Fruit fly (Drosophila melanogaster) whole organism, embryonic: ENCODE measurements around the gene Mst98Cb.

Experiments
- Asciz ChIP-seq: fragments of 200-800 bp; sonication (Bioruptor generic); optimal IDR thresholded peaks from 2 replicates; lab custom pipeline; 2017; ENCODE audit warnings: missing biosample characterization, mild to moderate bottlenecking, missing genetic modification characterization, missing genetic modification reagents
- CG13296 ChIP-seq: fragments of 200-800 bp; sonication (Bioruptor generic); optimal IDR thresholded peaks from 3 replicates; lab custom pipeline; 2018; ENCODE audit warnings: missing biosample characterization, mild to moderate bottlenecking, missing genetic modification characterization
- CG14710 ChIP-seq: fragments of 200-800 bp; sonication (Bioruptor generic); optimal IDR thresholded peaks from 3 replicates; lab custom pipeline; 2019; ENCODE audit warnings: missing biosample characterization, mild to moderate bottlenecking, missing genetic modification characterization, moderate library complexity
- CG17328 ChIP-seq: fragments of 200-800 bp; sonication (Bioruptor generic); IDR thresholded peaks from 2 replicates; pipeline ENCODE4 v1.3.6; 2022; ENCODE audit warnings: missing biosample characterization, missing genetic modification characterization
- CG17912 ChIP-seq: fragments of 200-800 bp; sonication (Bioruptor generic); optimal IDR thresholded peaks from 2 replicates; lab custom pipeline; 2018; ENCODE audit warnings: missing biosample characterization, mild to moderate bottlenecking, missing genetic modification characterization
- CG1792 ChIP-seq: fragments of 200-800 bp; sonication (Bioruptor generic); optimal IDR thresholded peaks from 2 replicates; lab custom pipeline; 2016; ENCODE audit warnings: missing biosample characterization, missing genetic modification characterization
- CG2678 ChIP-seq: fragments of 200-800 bp; sonication (Bioruptor generic); optimal IDR thresholded peaks from 3 replicates; lab custom pipeline; 2019; ENCODE audit warnings: missing biosample characterization, mild to moderate bottlenecking, missing genetic modification characterization, moderate library complexity
- CG3281 ChIP-seq: fragments of 200-800 bp; sonication (Bioruptor generic); optimal IDR thresholded peaks from 3 replicates; lab custom pipeline; 2017; ENCODE audit warnings: missing biosample characterization, mild to moderate bottlenecking, missing genetic modification characterization
- CG34376 ChIP-seq: fragments of 200-800 bp; sonication (Bioruptor generic); optimal IDR thresholded peaks from 2 replicates; lab custom pipeline; 2018; ENCODE audit warnings: missing biosample characterization, mild to moderate bottlenecking, missing genetic modification characterization
- CG4282 ChIP-seq: fragments of 200-800 bp; sonication (Bioruptor generic); optimal IDR thresholded peaks from 2 replicates; lab custom pipeline; 2016; ENCODE audit warnings: missing biosample characterization, missing genetic modification characterization
- CG4360 ChIP-seq: fragments of 200-800 bp; sonication (Bioruptor generic); IDR thresholded peaks from 2 replicates; pipeline ENCODE4 v1.3.6; 2022; ENCODE audit warnings: missing biosample characterization, missing genetic modification characterization
- CG4854 ChIP-seq: fragments of 200-800 bp; sonication (Bioruptor generic); optimal IDR thresholded peaks from 2 replicates; lab custom pipeline; 2016; ENCODE audit warnings: missing biosample characterization, missing genetic modification characterization, inconsistent platforms
- CG6689 ChIP-seq: fragments of 200-800 bp; sonication (Bioruptor generic); IDR thresholded peaks from 2 replicates; pipeline ENCODE4 v1.3.6; 2022; ENCODE audit warnings: missing biosample characterization, missing genetic modification characterization
- CG6813 ChIP-seq: fragments of 200-800 bp; sonication (Bioruptor generic); optimal IDR thresholded peaks from 2 replicates; lab custom pipeline; 2017; ENCODE audit warnings: missing biosample characterization, missing genetic modification characterization, mild to moderate bottlenecking, moderate library complexity, missing genetic modification reagents
- Camta ChIP-seq: fragments of 200-800 bp; sonication (Bioruptor generic); optimal IDR thresholded peaks from 2 replicates; lab custom pipeline; 2016; ENCODE audit warnings: missing biosample characterization, missing genetic modification characterization
- Dfd ChIP-seq, 2 experiments: fragments of >200 bp; optimal IDR thresholded peaks; 2 replicates each; lab custom pipeline; 2017; ENCODE audit warnings: missing biosample characterization in 2 of 2, missing genetic modification characterization in 2 of 2
- H15 ChIP-seq: fragments of 200-800 bp; sonication (Bioruptor generic); IDR thresholded peaks from 3 replicates; pipeline ENCODE4 v1.3.6; 2022; ENCODE audit warnings: missing biosample characterization, missing genetic modification characterization
- Hr39 ChIP-seq: fragments of >200 bp; optimal IDR thresholded peaks from 2 replicates; lab custom pipeline; 2017
- Lpt ChIP-seq: fragments of >200 bp; optimal IDR thresholded peaks from 2 replicates; lab custom pipeline; 2018; ENCODE audit warnings: missing biosample characterization, missing genetic modification characterization
- NfI ChIP-seq: fragments of 200-800 bp; sonication (Bioruptor generic); optimal IDR thresholded peaks from 3 replicates; lab custom pipeline; 2018; ENCODE audit warnings: missing biosample characterization, mild to moderate bottlenecking, missing genetic modification characterization, moderate library complexity
- Rfx ChIP-seq: fragments of 200-800 bp; sonication (Bioruptor generic); IDR thresholded peaks from 2 replicates; pipeline ENCODE4 v1.3.6; 2022; ENCODE audit warnings: missing biosample characterization, missing genetic modification characterization
- Sry-β ChIP-seq: fragments of 200-800 bp; sonication (Bioruptor generic); optimal IDR thresholded peaks from 2 replicates; lab custom pipeline; 2018; ENCODE audit warnings: missing biosample characterization, mild to moderate bottlenecking, missing genetic modification characterization, moderate library complexity
- Sry-δ ChIP-seq: fragments of 200-800 bp; sonication (Bioruptor generic); optimal IDR thresholded peaks from 2 replicates; lab custom pipeline; 2016; ENCODE audit warnings: missing biosample characterization, missing genetic modification characterization
- Usf ChIP-seq: fragments of 200-800 bp; sonication (Bioruptor generic); optimal IDR thresholded peaks from 2 replicates; lab custom pipeline; 2017; ENCODE audit warnings: missing genotype, missing biosample characterization, missing genetic modification characterization
- ac ChIP-seq: fragments of 200-800 bp; sonication (Bioruptor generic); optimal IDR thresholded peaks from 3 replicates; lab custom pipeline; 2017; ENCODE audit warnings: missing biosample characterization, mild to moderate bottlenecking, missing genetic modification characterization
- ap ChIP-seq: fragments of 200-800 bp; sonication (Bioruptor generic); IDR thresholded peaks from 2 replicates; pipeline ENCODE4 v1.3.6; 2022; ENCODE audit warnings: missing biosample characterization, missing genetic modification characterization
- crol ChIP-seq: fragments of 200-800 bp; sonication (Bioruptor generic); IDR thresholded peaks from 2 replicates; pipeline ENCODE4 v1.3.6; 2022; ENCODE audit warnings: missing biosample characterization, missing genetic modification characterization
- crp ChIP-seq, 2 experiments: fragments of 200-800 bp; sonication (Bioruptor generic); optimal IDR thresholded peaks; 2 replicates in 1 of 2; 3 replicates in 1 of 2; lab custom pipeline; 2017; ENCODE audit warnings: missing biosample characterization in 2 of 2, missing genetic modification characterization in 2 of 2, mild to moderate bottlenecking in 1 of 2, moderate library complexity in 1 of 2
- dimm ChIP-seq: fragments of 200-800 bp; sonication (Bioruptor generic); IDR thresholded peaks from 2 replicates; pipeline ENCODE4 v1.3.6; 2022; ENCODE audit warnings: missing biosample characterization, missing genetic modification characterization
- emc ChIP-seq: fragments of 200-800 bp; sonication (Bioruptor generic); optimal IDR thresholded peaks from 2 replicates; lab custom pipeline; 2016; ENCODE audit warnings: missing biosample characterization, missing genetic modification characterization
- jumu ChIP-seq: fragments of 200-800 bp; sonication (Bioruptor generic); optimal IDR thresholded peaks from 3 replicates; lab custom pipeline; 2016; ENCODE audit warnings: missing biosample characterization, missing genetic modification characterization
- maf-S ChIP-seq: fragments of 200-800 bp; sonication (Bioruptor generic); optimal IDR thresholded peaks from 2 replicates; lab custom pipeline; 2016; ENCODE audit warnings: missing biosample characterization, missing genetic modification characterization
- odd ChIP-seq: fragments of 200-800 bp; sonication (Bioruptor generic); optimal IDR thresholded peaks from 2 replicates; lab custom pipeline; 2017; ENCODE audit warnings: missing biosample characterization, mild to moderate bottlenecking, missing genetic modification characterization
- org-1 ChIP-seq: fragments of 200-800 bp; sonication (Bioruptor generic); optimal IDR thresholded peaks from 2 replicates; lab custom pipeline; 2017; ENCODE audit warnings: missing biosample characterization, missing genetic modification characterization
- pfk ChIP-seq: fragments of 200-800 bp; sonication (Bioruptor generic); optimal IDR thresholded peaks from 2 replicates; lab custom pipeline; 2018; ENCODE audit warnings: missing biosample characterization, mild to moderate bottlenecking, missing genetic modification characterization, moderate library complexity
- pum ChIP-seq: fragments of 200-800 bp; sonication (Bioruptor generic); optimal IDR thresholded peaks from 2 replicates; lab custom pipeline; 2016; ENCODE audit warnings: missing biosample characterization, missing genetic modification characterization
- salm ChIP-seq: fragments of 200-800 bp; sonication (Bioruptor generic); optimal IDR thresholded peaks from 2 replicates; lab custom pipeline; 2018; ENCODE audit warnings: missing biosample characterization, mild to moderate bottlenecking, missing genetic modification characterization
- sisA ChIP-seq: fragments of 200-800 bp; sonication (Bioruptor generic); IDR thresholded peaks from 2 replicates; pipeline ENCODE4 v1.3.6; 2022; ENCODE audit warnings: missing biosample characterization, missing genetic modification characterization
- tgo ChIP-seq: fragments of 200-800 bp; sonication (Bioruptor generic); IDR thresholded peaks from 3 replicates; pipeline ENCODE4 v1.3.6; 2022; ENCODE audit warnings: missing biosample characterization, missing genetic modification characterization
- tll ChIP-seq, 2 experiments: fragments of 200-800 bp in 1 of 2; fragments of >200 bp in 1 of 2; sonication (Bioruptor generic) in 1 of 2; optimal IDR thresholded peaks; 2 replicates each; lab custom pipeline; 2017 to 2019; ENCODE audit warnings: missing biosample characterization in 2 of 2, missing genetic modification characterization in 2 of 2, mild to moderate bottlenecking in 1 of 2, moderate library complexity in 1 of 2

Mst98Cb gene

dm6 chr3R:28292498-28292897 is at the start of gene Mst98Cb:
TSS of gene Mst98Cb (plus strand) at chr3R:28292798.
- no peak for TF ChIP-seq CG14710
- no peak for TF ChIP-seq ac
- TF ChIP-seq Rfx (GFP tag; lab: Robert Waterston, UW), result no peak
- no peak for TF ChIP-seq CG6813 (GFP tag; lab: Kevin White, UChicago)
- no peak for TF ChIP-seq Dfd (GFP tag; optimal IDR thresholded peaks at IDR 0.05; lab: Kevin White, UChicago)
- no peak for TF ChIP-seq CG17912 (GFP tag; lab: Kevin White, UChicago)
- TF ChIP-seq crp (GFP tag; optimal IDR thresholded peaks at IDR 0.05; lab: Kevin White, UChicago), result no peak
- TF ChIP-seq CG2678, result no peak
- no peak for TF ChIP-seq tll (GFP tag; optimal IDR thresholded peaks at IDR 0.05; lab: Kevin White, UChicago)
- TF ChIP-seq, all 482 proteins: peak for 0

DNA sequence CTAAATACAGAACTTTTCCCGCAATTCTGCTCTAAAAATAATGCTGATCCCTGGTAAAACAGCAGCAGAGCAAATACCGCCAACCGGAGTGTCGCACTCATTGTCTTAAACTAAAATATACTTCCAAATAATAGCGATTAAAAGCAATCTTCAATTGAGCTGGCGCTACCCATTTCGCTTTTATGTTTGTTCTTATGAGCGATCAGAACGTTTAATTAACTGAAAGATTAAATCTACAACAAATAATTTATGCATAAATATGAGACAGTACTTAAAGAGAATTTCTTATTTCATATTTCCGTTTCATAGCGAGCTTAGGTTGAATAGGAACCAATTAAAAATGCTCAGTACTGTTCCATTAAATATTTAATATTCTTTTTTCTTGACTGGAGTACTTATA is 29.1 kb upstream of the Mst98Cb start, which contains the start of gene CG43125:
CG43125 (minus strand) TSS at position 101 of the 400 bp plus-strand sequence.
- TF ChIP-seq org-1 (GFP tag; lab: Kevin White, UChicago), result no peak

- TF ChIP-seq jumu (GFP tag; lab: Kevin White, UChicago), result no peak
- TF ChIP-seq CG17328, result no peak
- no peak for TF ChIP-seq maf-S (GFP tag; lab: Kevin White, UChicago)
- TF ChIP-seq Hr39 (lab: Kevin White, UChicago), result no peak
- TF ChIP-seq CG34376 (GFP tag; lab: Kevin White, UChicago), result no peak
- no peak for TF ChIP-seq pfk
- no peak for TF ChIP-seq CG3281 (GFP tag; lab: Kevin White, UChicago)
- TF ChIP-seq Lpt (GFP tag; lab: Kevin White, UChicago), result no peak
- TF ChIP-seq CG4854 (GFP tag; lab: Kevin White, UChicago), result no peak
- no peak for TF ChIP-seq Asciz (GFP tag; lab: Kevin White, UChicago)
- TF ChIP-seq salm (tag; lab: Kevin White, UChicago), result no peak
- no peak for TF ChIP-seq odd
- no peak for TF ChIP-seq Camta (GFP tag; lab: Kevin White, UChicago)
- no peak for TF ChIP-seq H15 (GFP tag; lab: Robert Waterston, UW)
- TF ChIP-seq dimm, result no peak
- TF ChIP-seq CG1792, result no peak
- TF ChIP-seq Sry-δ (GFP tag; lab: Kevin White, UChicago), result no peak
- TF ChIP-seq tgo (GFP tag; lab: Robert Waterston, UW), result no peak
- no peak for TF ChIP-seq Sry-β (GFP tag; lab: Kevin White, UChicago)
- no peak for TF ChIP-seq CG4282
Measured at dm6 chr3R:28264673-28265072, 27.9 kb upstream of the Mst98Cb start, which contains the start of gene CG43124. TSS of gene CG43124 (minus strand) at chr3R:28264773.

DNA sequence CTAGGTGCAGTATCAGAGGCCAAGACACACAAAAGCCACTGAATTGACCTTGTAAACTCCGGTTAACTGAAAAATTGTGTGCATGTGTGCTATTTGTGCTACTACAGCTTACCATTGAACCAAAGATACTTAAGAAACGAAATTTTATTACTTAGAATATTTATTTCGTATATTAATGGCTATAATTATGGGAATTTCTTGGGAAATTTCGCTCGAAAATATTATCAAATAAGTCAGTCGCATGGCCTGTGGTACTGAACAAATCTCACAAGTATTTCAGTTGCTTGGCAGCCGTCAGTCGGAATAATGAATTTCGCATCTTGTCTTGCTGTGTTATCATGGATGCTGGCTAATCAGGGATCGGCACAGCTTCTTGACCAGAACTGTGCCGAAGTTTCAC is 10.3 kb upstream of the Mst98Cb start, which contains the start of gene CG34436:
CG34436 (plus strand) TSS at position 301 of the 400 bp plus-strand sequence.
- TF ChIP-seq ap (GFP tag; lab: Robert Waterston, UW) (no peak), sisA (GFP tag; lab: Robert Waterston, UW) (no peak), tgo (GFP tag; lab: Robert Waterston, UW) (no peak), CG1792 (no peak), CG4360 (no peak), CG13296 (GFP tag; lab: Kevin White, UChicago) (no peak), Usf (no peak), NfI (GFP tag; lab: Kevin White, UChicago) (no peak), ac (no peak), crol (GFP tag; lab: Robert Waterston, UW) (no peak), pum (no peak), CG6689 (GFP tag; lab: Robert Waterston, UW) (no peak), emc (no peak), Sry-δ (GFP tag; lab: Kevin White, UChicago) (no peak)
